Worm (Caenorhabditis elegans) whole organism, L2 larva: ENCODE results near the gene K02A2.5.
A peak's percentile ranks its signal among the peaks of the same experiment; 100 is the strongest.

ENCODE experiments used
- C34F6.9 ChIP-seq: fragments of 150-350 bp; optimal IDR thresholded peaks from 2 replicates; lab custom pipeline; 2014; ENCODE audit warnings: missing biosample characterization, missing genetic modification characterization
- F13H6.1 ChIP-seq: sonication (generic microtip); optimal IDR thresholded peaks from 2 replicates; lab custom pipeline; 2016; ENCODE audit warnings: missing genetic modification characterization, missing compliant biosample characterization
- R02D3.7 ChIP-seq: fragments of 150-350 bp; optimal IDR thresholded peaks from 2 replicates; lab custom pipeline; 2014; ENCODE audit warnings: missing biosample characterization, missing genetic modification characterization
- Y55F3AM.14 ChIP-seq: fragments of 200-800 bp; sonication (Bioruptor generic); optimal IDR thresholded peaks from 2 replicates; lab custom pipeline; 2018; ENCODE audit warnings: mild to moderate bottlenecking, missing genetic modification characterization, missing compliant biosample characterization
- ZK546.5 ChIP-seq: sonication (generic microtip); optimal IDR thresholded peaks from 2 replicates; lab custom pipeline; 2017; ENCODE audit warnings: missing biosample characterization, missing genetic modification characterization
- alr-1 ChIP-seq: fragments of 150-350 bp; optimal IDR thresholded peaks from 2 replicates; lab custom pipeline; 2014; ENCODE audit warnings: missing biosample characterization, missing genetic modification characterization
- aly-2 ChIP-seq: fragments of 150-350 bp; optimal IDR thresholded peaks from 2 replicates; lab custom pipeline; 2014; ENCODE audit warnings: missing biosample characterization, missing genetic modification characterization
- ama-1 ChIP-seq: fragments of 150-350 bp; optimal IDR thresholded peaks from 2 replicates; lab custom pipeline; 2018; ENCODE audit warnings: inconsistent platforms
- blmp-1 ChIP-seq: sonication (generic microtip); optimal IDR thresholded peaks from 2 replicates; lab custom pipeline; 2017; ENCODE audit warnings: missing genetic modification characterization, mild to moderate bottlenecking, missing compliant biosample characterization, antibody characterized with exemption, moderate library complexity; ENCODE audit not compliant: insufficient read depth
- ceh-16 ChIP-seq: fragments of 150-350 bp; optimal IDR thresholded peaks from 2 replicates; lab custom pipeline; 2014; ENCODE audit warnings: missing biosample characterization, missing genetic modification characterization
- ceh-82 ChIP-seq: fragments of 150-350 bp; optimal IDR thresholded peaks from 2 replicates; lab custom pipeline; 2014; ENCODE audit warnings: missing biosample characterization, missing genetic modification characterization
- crh-2 ChIP-seq: sonication (generic microtip); optimal IDR thresholded peaks from 2 replicates; lab custom pipeline; 2017; ENCODE audit warnings: missing biosample characterization, missing genetic modification characterization
- dmd-4 ChIP-seq: sonication (generic microtip); optimal IDR thresholded peaks from 2 replicates; lab custom pipeline; 2017; ENCODE audit warnings: missing biosample characterization, missing genetic modification characterization
- egl-27 ChIP-seq: sonication (generic microtip); optimal IDR thresholded peaks from 3 replicates; lab custom pipeline; 2017; ENCODE audit warnings: missing biosample characterization, missing genetic modification reagents, missing genetic modification characterization
- elt-1 ChIP-seq: fragments of 150-350 bp; optimal IDR thresholded peaks from 2 replicates; lab custom pipeline; 2014; ENCODE audit warnings: missing biosample characterization, missing genetic modification characterization
- elt-3 ChIP-seq: sonication (generic microtip); optimal IDR thresholded peaks from 2 replicates; lab custom pipeline; 2017; ENCODE audit warnings: missing biosample characterization, missing genetic modification characterization
- fos-1 ChIP-seq: fragments of 150-350 bp; optimal IDR thresholded peaks from 2 replicates; lab custom pipeline; 2014; ENCODE audit warnings: missing biosample characterization, missing genetic modification characterization
- gmeb-1 ChIP-seq: fragments of 150-350 bp; optimal IDR thresholded peaks from 2 replicates; lab custom pipeline; 2014; ENCODE audit warnings: missing biosample characterization, missing genetic modification characterization
- lin-11 ChIP-seq: fragments of 150-350 bp; sonication (generic microtip); optimal IDR thresholded peaks from 2 replicates; lab custom pipeline; 2014; ENCODE audit warnings: missing biosample characterization, missing genetic modification characterization, inconsistent platforms, mixed read lengths
- lin-13 ChIP-seq: fragments of 150-350 bp; optimal IDR thresholded peaks from 2 replicates; lab custom pipeline; 2014; ENCODE audit warnings: missing biosample characterization, missing genetic modification reagents, missing genetic modification characterization
- lin-39 ChIP-seq: fragments of 150-350 bp; optimal IDR thresholded peaks from 2 replicates; lab custom pipeline; 2014; ENCODE audit warnings: missing biosample characterization, missing genetic modification reagents, missing genetic modification characterization
- lsy-2 ChIP-seq, 2 experiments: fragments of 150-350 bp in 1 of 2; sonication (generic microtip) in 1 of 2; optimal IDR thresholded peaks; 2 replicates each; lab custom pipeline; 2014 to 2017; ENCODE audit warnings: missing biosample characterization in 2 of 2, missing genetic modification characterization in 2 of 2
- mab-5 ChIP-seq: fragments of 150-350 bp; optimal IDR thresholded peaks from 2 replicates; lab custom pipeline; 2014; ENCODE audit warnings: missing biosample characterization, missing genetic modification characterization
- mbf-1 ChIP-seq: sonication (generic microtip); optimal IDR thresholded peaks from 2 replicates; lab custom pipeline; 2017; ENCODE audit warnings: missing biosample characterization, missing genetic modification characterization
- mdl-1 ChIP-seq, 2 experiments: fragments of 150-350 bp in 1 of 2; sonication (generic microtip) in 1 of 2; optimal IDR thresholded peaks; 2 replicates each; lab custom pipeline; 2017; ENCODE audit warnings: missing biosample characterization in 2 of 2, missing genetic modification characterization in 2 of 2
- nhr-10 ChIP-seq: sonication (generic microtip); optimal IDR thresholded peaks from 2 replicates; lab custom pipeline; 2017; ENCODE audit warnings: missing biosample characterization, missing genetic modification characterization
- nhr-11 ChIP-seq: fragments of 150-350 bp; optimal IDR thresholded peaks from 2 replicates; lab custom pipeline; 2014; ENCODE audit warnings: missing biosample characterization, missing genetic modification characterization
- nhr-12 ChIP-seq: fragments of 150-350 bp; optimal IDR thresholded peaks from 2 replicates; lab custom pipeline; 2014; ENCODE audit warnings: missing biosample characterization, missing genetic modification characterization
- nhr-129 ChIP-seq: fragments of 150-350 bp; optimal IDR thresholded peaks from 2 replicates; lab custom pipeline; 2014; ENCODE audit warnings: missing biosample characterization, missing genetic modification characterization
- nhr-21 ChIP-seq: fragments of 150-350 bp; optimal IDR thresholded peaks from 2 replicates; lab custom pipeline; 2014; ENCODE audit warnings: missing biosample characterization, missing genetic modification characterization
- nhr-23 ChIP-seq: fragments of 150-350 bp; optimal IDR thresholded peaks from 2 replicates; lab custom pipeline; 2014; ENCODE audit warnings: missing biosample characterization, missing genetic modification reagents, missing genetic modification characterization
- nhr-237 ChIP-seq: fragments of 150-350 bp; optimal IDR thresholded peaks from 2 replicates; lab custom pipeline; 2014; ENCODE audit warnings: missing biosample characterization, missing genetic modification characterization
- nhr-25 ChIP-seq: fragments of 150-350 bp; sonication (generic microtip); optimal IDR thresholded peaks from 3 replicates; lab custom pipeline; 2014; ENCODE audit warnings: missing biosample characterization, missing genetic modification characterization
- nhr-6 ChIP-seq: fragments of 150-350 bp; optimal IDR thresholded peaks from 2 replicates; lab custom pipeline; 2014; ENCODE audit warnings: missing biosample characterization, missing genetic modification characterization
- nhr-77 ChIP-seq: fragments of 150-350 bp; optimal IDR thresholded peaks from 2 replicates; lab custom pipeline; 2014; ENCODE audit warnings: missing biosample characterization, missing genetic modification characterization
- peb-1 ChIP-seq: fragments of 150-350 bp; optimal IDR thresholded peaks from 2 replicates; lab custom pipeline; 2014; ENCODE audit warnings: missing biosample characterization, missing genetic modification characterization
- sem-4 ChIP-seq: fragments of 150-350 bp; optimal IDR thresholded peaks from 2 replicates; lab custom pipeline; 2014; ENCODE audit warnings: missing biosample characterization, missing genetic modification reagents, missing genetic modification characterization
- skn-1 ChIP-seq: sonication (generic microtip); optimal IDR thresholded peaks from 2 replicates; lab custom pipeline; 2017; ENCODE audit warnings: missing biosample characterization, missing genetic modification characterization
- sma-3 ChIP-seq: sonication (generic microtip); optimal IDR thresholded peaks from 2 replicates; lab custom pipeline; 2016; ENCODE audit warnings: missing genetic modification reagents, missing genetic modification characterization, missing compliant biosample characterization
- sma-9 ChIP-seq, 2 experiments: fragments of 150-350 bp in 1 of 2; sonication (generic microtip) in 1 of 2; optimal IDR thresholded peaks; 2 replicates each; lab custom pipeline; 2014 to 2016; ENCODE audit warnings: missing genetic modification characterization in 2 of 2, mild to moderate bottlenecking in 1 of 2, missing biosample characterization in 1 of 2, missing compliant biosample characterization in 1 of 2, missing genetic modification reagents in 1 of 2, moderate library complexity in 1 of 2
- snpc-4 ChIP-seq: fragments of 150-350 bp; optimal IDR thresholded peaks from 2 replicates; lab custom pipeline; 2014; ENCODE audit warnings: missing biosample characterization, missing genetic modification characterization
- unc-39 ChIP-seq: fragments of 150-350 bp; optimal IDR thresholded peaks from 2 replicates; lab custom pipeline; 2014; ENCODE audit warnings: missing biosample characterization, missing genetic modification characterization
- unc-55 ChIP-seq: fragments of 150-350 bp; sonication (generic microtip); optimal IDR thresholded peaks from 3 replicates; lab custom pipeline; 2014; ENCODE audit warnings: missing biosample characterization, missing genetic modification reagents, missing genetic modification characterization
- unc-62 ChIP-seq: fragments of 150-350 bp; optimal IDR thresholded peaks from 2 replicates; lab custom pipeline; 2014; ENCODE audit warnings: missing biosample characterization, missing genetic modification reagents, missing genetic modification characterization
- zag-1 ChIP-seq: fragments of 150-350 bp; optimal IDR thresholded peaks from 2 replicates; lab custom pipeline; 2014; ENCODE audit warnings: missing biosample characterization, missing genetic modification characterization
- ztf-1 ChIP-seq: fragments of 200-800 bp; sonication (Bioruptor generic); conservative IDR thresholded peaks from 2 replicates; pipeline ENCODE4 v1.3.6; 2022; ENCODE audit warnings: missing genetic modification characterization, missing compliant biosample characterization
- ztf-11 ChIP-seq: sonication (generic microtip); optimal IDR thresholded peaks from 2 replicates; lab custom pipeline; 2017; ENCODE audit warnings: missing biosample characterization, missing genetic modification characterization
- ztf-4 ChIP-seq: fragments of 150-350 bp; optimal IDR thresholded peaks from 2 replicates; lab custom pipeline; 2014; ENCODE audit warnings: missing biosample characterization, missing genetic modification characterization

Gene K02A2.5

ce11 chrII:7374980-7375379, 36.9 kb downstream of the K02A2.5 start, which contains the start of gene F43E2.1:
Gene F43E2.1, plus strand, starts transcription at chrII:7375280.
- TF ChIP-seq nhr-10, result no peak
- no peak for TF ChIP-seq nhr-23 (tag; lab: Kevin White, UChicago)
- no peak for TF ChIP-seq gmeb-1 (tag; lab: Kevin White, UChicago)
- TF ChIP-seq lsy-2 (tag; optimal IDR thresholded peaks at IDR 0.05; lab: Kevin White, UChicago), result no peak
- no peak for TF ChIP-seq nhr-77 (tag; lab: Kevin White, UChicago)
- no peak for TF ChIP-seq unc-39 (tag; lab: Kevin White, UChicago)
- no peak for TF ChIP-seq ztf-4 (tag; lab: Kevin White, UChicago)
- no peak for TF ChIP-seq lin-13 (GFP tag; lab: Kevin White, UChicago)
- no peak for TF ChIP-seq nhr-21 (tag; lab: Kevin White, UChicago)
- TF ChIP-seq ceh-82, result no peak
- TF ChIP-seq ztf-11 (tag; lab: Kevin White, UChicago), result no peak
- TF ChIP-seq mab-5, result no peak
- TF ChIP-seq snpc-4 (tag; lab: Kevin White, UChicago), result no peak
- TF ChIP-seq aly-2, result no peak
- no peak for TF ChIP-seq egl-27 (tag; lab: Kevin White, UChicago)
- TF ChIP-seq ztf-1 (GFP tag; lab: Robert Waterston, UW), result no peak
- no peak for TF ChIP-seq C34F6.9
- no peak for TF ChIP-seq mdl-1 (tag; optimal IDR thresholded peaks at IDR 0.05; lab: Kevin White, UChicago)
- TF ChIP-seq nhr-12 (tag; lab: Kevin White, UChicago), result no peak

ce11 chrII:7374143-7374542, 37.7 kb downstream of the K02A2.5 start, which contains the start of the genes mtch-1 and rpb-4:
Gene mtch-1, minus strand, starts transcription at chrII:7374166.
Gene rpb-4, plus strand, starts transcription at chrII:7374495.
- TF ChIP-seq alr-1 (tag; lab: Kevin White, UChicago), result no peak
- peak; percentile 26 for TF ChIP-seq fos-1 (tag; lab: Kevin White, UChicago)
- TF ChIP-seq nhr-129 (tag; lab: Kevin White, UChicago), result peak; percentile 67
- TF ChIP-seq unc-62 (GFP tag; lab: Kevin White, UChicago), result no peak
- no peak for TF ChIP-seq Y55F3AM.14 (GFP tag; lab: Kevin White, UChicago)
- no peak for TF ChIP-seq lin-11 (tag; lab: Kevin White, UChicago)
- TF ChIP-seq mdl-1 (tag; optimal IDR thresholded peaks at IDR 0.05; lab: Kevin White, UChicago), result no peak
- no peak for TF ChIP-seq ama-1 (lab: Kevin White, UChicago)
- peak; percentile 29 for TF ChIP-seq crh-2
- TF ChIP-seq nhr-6 (tag; lab: Kevin White, UChicago), result no peak
- TF ChIP-seq nhr-10, result no peak
- no peak for TF ChIP-seq egl-27 (tag; lab: Kevin White, UChicago)
- no peak for TF ChIP-seq aly-2
- TF ChIP-seq ztf-4 (tag; lab: Kevin White, UChicago), result no peak
- TF ChIP-seq unc-39 (tag; lab: Kevin White, UChicago), result no peak
- peak; percentile 54 for TF ChIP-seq C34F6.9
- no peak for TF ChIP-seq ztf-11 (tag; lab: Kevin White, UChicago)
- peak; percentile 71 for TF ChIP-seq unc-55 (GFP tag; lab: Kevin White, UChicago)
- no peak for TF ChIP-seq ztf-1 (GFP tag; lab: Robert Waterston, UW)
- no peak for TF ChIP-seq nhr-25
- no peak for TF ChIP-seq ZK546.5
- TF ChIP-seq mbf-1 (tag; lab: Kevin White, UChicago), result no peak
- TF ChIP-seq F13H6.1, result no peak
- no peak for TF ChIP-seq nhr-11 (tag; lab: Kevin White, UChicago)
- TF ChIP-seq gmeb-1 (tag; lab: Kevin White, UChicago), result no peak
- TF ChIP-seq lsy-2 (tag; optimal IDR thresholded peaks at IDR 0.05; lab: Kevin White, UChicago), result peak in 1 of 2 experiments; percentile 61
- TF ChIP-seq sem-4, result no peak
- no peak for TF ChIP-seq ceh-16 (tag; lab: Kevin White, UChicago)
- no peak for TF ChIP-seq elt-3
- TF ChIP-seq skn-1 (tag; lab: Kevin White, UChicago), result no peak
- TF ChIP-seq blmp-1 (tag; lab: Kevin White, UChicago), result no peak
- no peak for TF ChIP-seq nhr-23 (tag; lab: Kevin White, UChicago)
- TF ChIP-seq lin-39 (tag; lab: Kevin White, UChicago), result no peak
- TF ChIP-seq mab-5, result no peak
- TF ChIP-seq nhr-21 (tag; lab: Kevin White, UChicago), result no peak
- TF ChIP-seq sma-3 (GFP tag; lab: Kevin White, UChicago), result peak; percentile 18
- TF ChIP-seq ceh-82, result no peak
- TF ChIP-seq snpc-4 (tag; lab: Kevin White, UChicago), result no peak
- no peak for TF ChIP-seq zag-1 (tag; lab: Kevin White, UChicago)
- no peak for TF ChIP-seq peb-1
- peak; percentile 24 for TF ChIP-seq lin-13 (GFP tag; lab: Kevin White, UChicago)
- TF ChIP-seq nhr-77 (tag; lab: Kevin White, UChicago), result no peak
- TF ChIP-seq dmd-4 (tag; lab: Kevin White, UChicago), result no peak
- no peak for TF ChIP-seq nhr-237 (tag; lab: Kevin White, UChicago)
- TF ChIP-seq R02D3.7, result no peak
- TF ChIP-seq nhr-12 (tag; lab: Kevin White, UChicago), result no peak
- TF ChIP-seq elt-1 (tag; lab: Kevin White, UChicago), result no peak
- peak; percentile 6 for TF ChIP-seq sma-9 (GFP tag; optimal IDR thresholded peaks at IDR 0.05; lab: Kevin White, UChicago)
- TF ChIP-seq sma-9 (tag; optimal IDR thresholded peaks at IDR 0.05; lab: Kevin White, UChicago), result no peak
